Worm (Caenorhabditis elegans): ENCODE results near the gene F47B8.10.

ce11 chrV:14324502-14325467, 17.0 kb upstream of the F47B8.10 start, which contains the start of the genes F47B8.4 and F47B8.18:
- TF ChIP-seq nhr-12 (tag; optimal IDR thresholded peaks at IDR 0.05) = no peak
- TF ChIP-seq nhr-237 (tag; optimal IDR thresholded peaks at IDR 0.05) = no peak
- TF ChIP-seq nhr-2 (tag; optimal IDR thresholded peaks at IDR 0.05) = no peak
- TF ChIP-seq unc-39 (tag; optimal IDR thresholded peaks at IDR 0.05) = no peak
- no peak for TF ChIP-seq elt-3 (tag; optimal IDR thresholded peaks at IDR 0.05)
- no peak for TF ChIP-seq pha-4 (tag; optimal IDR thresholded peaks at IDR 0.05)
- no peak for TF ChIP-seq nhr-76 (tag; optimal IDR thresholded peaks at IDR 0.05)
- TF ChIP-seq nhr-28 (tag; optimal IDR thresholded peaks at IDR 0.05) = no peak
